Worm (Caenorhabditis elegans) whole organism, L2 larva: ENCODE measurements around the gene del-1.

ENCODE experiments used
- ama-1 ChIP-seq: fragments of 150-350 bp; optimal IDR thresholded peaks from 2 replicates; lab custom pipeline; 2018; ENCODE audit warnings: inconsistent platforms
- egl-27 ChIP-seq: sonication (generic microtip); optimal IDR thresholded peaks from 3 replicates; lab custom pipeline; 2017; ENCODE audit warnings: missing biosample characterization, missing genetic modification reagents, missing genetic modification characterization
- elt-3 ChIP-seq: sonication (generic microtip); optimal IDR thresholded peaks from 2 replicates; lab custom pipeline; 2017; ENCODE audit warnings: missing biosample characterization, missing genetic modification characterization
- fos-1 ChIP-seq: fragments of 150-350 bp; optimal IDR thresholded peaks from 2 replicates; lab custom pipeline; 2014; ENCODE audit warnings: missing biosample characterization, missing genetic modification characterization
- lin-13 ChIP-seq: fragments of 150-350 bp; optimal IDR thresholded peaks from 2 replicates; lab custom pipeline; 2014; ENCODE audit warnings: missing biosample characterization, missing genetic modification reagents, missing genetic modification characterization
- lin-39 ChIP-seq: fragments of 150-350 bp; optimal IDR thresholded peaks from 2 replicates; lab custom pipeline; 2014; ENCODE audit warnings: missing biosample characterization, missing genetic modification reagents, missing genetic modification characterization
- lsy-2 ChIP-seq, 2 experiments: fragments of 150-350 bp in 1 of 2; sonication (generic microtip) in 1 of 2; optimal IDR thresholded peaks; 2 replicates each; lab custom pipeline; 2014 to 2017; ENCODE audit warnings: missing biosample characterization in 2 of 2, missing genetic modification characterization in 2 of 2
- mdl-1 ChIP-seq, 2 experiments: fragments of 150-350 bp in 1 of 2; sonication (generic microtip) in 1 of 2; optimal IDR thresholded peaks; 2 replicates each; lab custom pipeline; 2017; ENCODE audit warnings: missing biosample characterization in 2 of 2, missing genetic modification characterization in 2 of 2
- nhr-129 ChIP-seq: fragments of 150-350 bp; optimal IDR thresholded peaks from 2 replicates; lab custom pipeline; 2014; ENCODE audit warnings: missing biosample characterization, missing genetic modification characterization
- nhr-237 ChIP-seq: fragments of 150-350 bp; optimal IDR thresholded peaks from 2 replicates; lab custom pipeline; 2014; ENCODE audit warnings: missing biosample characterization, missing genetic modification characterization
- snpc-4 ChIP-seq: fragments of 150-350 bp; optimal IDR thresholded peaks from 2 replicates; lab custom pipeline; 2014; ENCODE audit warnings: missing biosample characterization, missing genetic modification characterization

DNA sequence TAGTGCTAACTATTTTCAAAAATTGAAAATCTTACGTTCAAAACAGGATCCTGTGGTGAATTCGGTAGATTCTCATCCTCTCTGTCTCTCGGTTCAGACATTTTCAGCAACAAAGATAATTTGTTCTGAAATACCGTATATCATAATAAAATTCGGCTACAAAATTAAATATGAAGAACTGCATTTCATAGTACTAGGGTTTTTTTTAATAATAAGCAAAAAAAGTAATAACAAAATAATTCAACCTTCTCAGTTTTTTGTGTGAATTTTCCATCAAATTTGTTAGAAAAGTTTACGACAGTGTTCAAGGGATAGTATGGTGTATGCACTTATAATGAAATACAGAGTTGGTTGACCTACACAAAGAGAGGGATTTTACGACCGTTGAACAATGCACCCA, 44.7 kb upstream of the del-1 start, which contains the start of gene K06G5.3:
- no peak for TF ChIP-seq lin-13 (GFP tag; lab: Kevin White, UChicago)
- TF ChIP-seq mdl-1 (tag; optimal IDR thresholded peaks at IDR 0.05; lab: Kevin White, UChicago): no peak
- no peak for TF ChIP-seq lin-39 (tag; lab: Kevin White, UChicago)
- TF ChIP-seq fos-1 (tag; lab: Kevin White, UChicago): no peak
- TF ChIP-seq nhr-237 (tag; lab: Kevin White, UChicago): no peak
- TF ChIP-seq elt-3 (tag; lab: Kevin White, UChicago): no peak
- TF ChIP-seq nhr-129 (tag; lab: Kevin White, UChicago): no peak
- TF ChIP-seq egl-27 (tag; lab: Kevin White, UChicago): no peak
- no peak for TF ChIP-seq snpc-4 (tag; lab: Kevin White, UChicago)
- no peak for TF ChIP-seq ama-1 (lab: Kevin White, UChicago)
- TF ChIP-seq lsy-2 (tag; optimal IDR thresholded peaks at IDR 0.05; lab: Kevin White, UChicago): no peak
